Worm (Caenorhabditis elegans) whole organism, mixed stage, embryonic: ENCODE measurements around the gene gck-3.
"Not testable (repeated sequence)": the region's sequence is repeated elsewhere in the genome, so short reads cannot be mapped to it uniquely, and the experiment has no call there.

Experiments used
- M03D4.4 ChIP-seq: sonication (generic microtip); optimal IDR thresholded peaks from 2 replicates; lab custom pipeline; 2017; ENCODE audit warnings: mild to moderate bottlenecking, missing genetic modification characterization, missing compliant biosample characterization
- bed-3 ChIP-seq: fragments of 200-800 bp; sonication (Bioruptor generic); optimal IDR thresholded peaks from 3 replicates; lab custom pipeline; 2018; ENCODE audit warnings: mild to moderate bottlenecking, missing genetic modification characterization, moderate library complexity, missing compliant biosample characterization
- blmp-1 ChIP-seq: fragments of 150-350 bp; optimal IDR thresholded peaks from 2 replicates; lab custom pipeline; 2014; ENCODE audit warnings: missing biosample characterization, missing genetic modification characterization
- ceh-39 ChIP-seq: fragments of 150-350 bp; optimal IDR thresholded peaks from 2 replicates; lab custom pipeline; 2014; ENCODE audit warnings: missing biosample characterization, missing genetic modification characterization
- ceh-43 ChIP-seq: fragments of 200-800 bp; sonication (Bioruptor generic); optimal IDR thresholded peaks from 2 replicates; lab custom pipeline; 2018; ENCODE audit warnings: mild to moderate bottlenecking, missing genetic modification characterization, moderate library complexity, missing compliant biosample characterization
- ceh-83 ChIP-seq: fragments of 200-800 bp; sonication (Bioruptor generic); optimal IDR thresholded peaks from 2 replicates; lab custom pipeline; 2018; ENCODE audit warnings: mild to moderate bottlenecking, missing genetic modification characterization, missing compliant biosample characterization
- cnd-1 ChIP-seq: fragments of 200-800 bp; sonication (Bioruptor generic); optimal IDR thresholded peaks from 2 replicates; lab custom pipeline; 2018; ENCODE audit warnings: mild to moderate bottlenecking, missing genetic modification characterization, missing compliant biosample characterization
- drap-1 ChIP-seq: fragments of 200-800 bp; sonication (Bioruptor generic); optimal IDR thresholded peaks from 3 replicates; lab custom pipeline; 2018; ENCODE audit warnings: mild to moderate bottlenecking, missing genetic modification characterization, missing compliant biosample characterization
- elt-1 ChIP-seq: sonication (generic microtip); optimal IDR thresholded peaks from 2 replicates; lab custom pipeline; 2017; ENCODE audit warnings: missing genetic modification characterization, mild to moderate bottlenecking, missing compliant biosample characterization, antibody characterized with exemption, moderate library complexity, borderline replicate concordance; ENCODE audit not compliant: insufficient read depth
- elt-3 ChIP-seq: fragments of 150-350 bp; optimal IDR thresholded peaks from 2 replicates; lab custom pipeline; 2014; ENCODE audit warnings: missing biosample characterization, missing genetic modification characterization
- ham-2 ChIP-seq: fragments of 200-800 bp; sonication (Bioruptor generic); optimal IDR thresholded peaks from 2 replicates; lab custom pipeline; 2018; ENCODE audit warnings: mild to moderate bottlenecking, missing genetic modification characterization, missing compliant biosample characterization
- hlh-1 ChIP-seq: fragments of 150-350 bp; optimal IDR thresholded peaks from 2 replicates; lab custom pipeline; 2014; ENCODE audit warnings: missing biosample characterization, missing genetic modification reagents, missing genetic modification characterization
- lin-13 ChIP-seq: fragments of 150-350 bp; optimal IDR thresholded peaks from 2 replicates; lab custom pipeline; 2014; ENCODE audit warnings: missing biosample characterization, missing genetic modification characterization
- lin-32 ChIP-seq: fragments of 200-800 bp; sonication (Bioruptor generic); optimal IDR thresholded peaks from 2 replicates; lab custom pipeline; 2018; ENCODE audit warnings: mild to moderate bottlenecking, missing genetic modification characterization, missing compliant biosample characterization
- lsy-2 ChIP-seq: fragments of 150-350 bp; optimal IDR thresholded peaks from 2 replicates; lab custom pipeline; 2014; ENCODE audit warnings: missing biosample characterization, missing genetic modification characterization
- mab-5 ChIP-seq: fragments of 150-350 bp; optimal IDR thresholded peaks from 2 replicates; lab custom pipeline; 2014; ENCODE audit warnings: missing biosample characterization, missing genetic modification characterization
- mep-1 ChIP-seq: fragments of 150-350 bp; optimal IDR thresholded peaks from 2 replicates; lab custom pipeline; 2017; ENCODE audit warnings: missing biosample characterization, missing genetic modification reagents, missing genetic modification characterization, inconsistent platforms
- mls-2 ChIP-seq: sonication (generic microtip); optimal IDR thresholded peaks from 2 replicates; lab custom pipeline; 2016; ENCODE audit warnings: mild to moderate bottlenecking, missing genetic modification characterization, moderate library complexity, missing compliant biosample characterization
- nhr-12 ChIP-seq: fragments of 150-350 bp; optimal IDR thresholded peaks from 2 replicates; lab custom pipeline; 2014; ENCODE audit warnings: missing biosample characterization, missing genetic modification characterization
- nhr-2 ChIP-seq: fragments of 150-350 bp; optimal IDR thresholded peaks from 2 replicates; lab custom pipeline; 2014; ENCODE audit warnings: missing biosample characterization, missing genetic modification characterization
- nhr-237 ChIP-seq: fragments of 150-350 bp; optimal IDR thresholded peaks from 2 replicates; lab custom pipeline; 2014; ENCODE audit warnings: missing biosample characterization, missing genetic modification characterization
- nhr-28 ChIP-seq: fragments of 150-350 bp; optimal IDR thresholded peaks from 2 replicates; lab custom pipeline; 2014; ENCODE audit warnings: missing biosample characterization, missing genetic modification characterization
- pha-4 ChIP-seq: fragments of 150-350 bp; optimal IDR thresholded peaks from 2 replicates; lab custom pipeline; 2018; ENCODE audit warnings: missing biosample characterization, missing genetic modification reagents, missing genetic modification characterization
- sem-2 ChIP-seq: fragments of 200-800 bp; sonication (Bioruptor generic); optimal IDR thresholded peaks from 2 replicates; lab custom pipeline; 2018; ENCODE audit warnings: mild to moderate bottlenecking, missing genetic modification characterization, missing compliant biosample characterization
- snpc-4 ChIP-seq: fragments of 150-350 bp; optimal IDR thresholded peaks from 2 replicates; lab custom pipeline; 2014; ENCODE audit warnings: missing biosample characterization, missing genetic modification characterization
- unc-120 ChIP-seq: sonication (generic microtip); optimal IDR thresholded peaks from 2 replicates; lab custom pipeline; 2017; ENCODE audit warnings: missing genetic modification characterization, missing compliant biosample characterization; ENCODE audit not compliant: poor library complexity, severe bottlenecking
- zip-8 ChIP-seq: fragments of 150-350 bp; optimal IDR thresholded peaks from 2 replicates; lab custom pipeline; 2014; ENCODE audit warnings: missing biosample characterization, missing genetic modification characterization

Gene gck-3

DNA sequence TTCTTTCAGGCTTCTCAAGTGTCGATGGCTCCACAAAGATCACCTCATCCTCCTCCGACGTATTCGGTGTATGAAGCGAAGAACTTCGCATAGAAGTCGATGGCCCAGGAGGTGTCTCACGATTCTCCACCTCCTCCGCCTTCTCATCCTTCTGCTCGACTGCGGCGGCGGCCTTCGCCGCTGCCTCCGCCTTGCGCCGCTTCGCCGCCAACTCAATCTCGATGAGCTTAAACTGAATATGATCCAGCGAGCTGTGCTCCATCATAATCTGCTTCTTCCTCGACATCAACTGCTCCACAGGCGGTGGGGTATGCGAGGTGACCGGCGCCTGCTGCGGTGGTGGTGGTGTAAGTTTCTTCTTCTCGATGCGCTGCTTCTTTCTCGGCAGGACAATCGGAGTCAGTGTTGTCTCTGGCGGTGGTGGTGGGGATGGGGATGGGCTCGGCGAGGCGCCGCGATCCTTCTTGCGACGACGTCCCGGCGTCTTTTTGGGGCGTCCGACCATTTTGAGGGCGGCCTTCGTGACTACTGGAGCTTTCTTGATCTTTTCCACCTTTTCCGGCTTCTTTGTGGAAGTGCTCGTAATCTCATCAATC lies 22.7 kb downstream of the gck-3 start:
- TF ChIP-seq elt-3 (tag; lab: Kevin White, UChicago): no peak
- TF ChIP-seq drap-1 (GFP tag; lab: Kevin White, UChicago): peak; percentile 53
- TF ChIP-seq, all 35 proteins: peak for 1

DNA sequence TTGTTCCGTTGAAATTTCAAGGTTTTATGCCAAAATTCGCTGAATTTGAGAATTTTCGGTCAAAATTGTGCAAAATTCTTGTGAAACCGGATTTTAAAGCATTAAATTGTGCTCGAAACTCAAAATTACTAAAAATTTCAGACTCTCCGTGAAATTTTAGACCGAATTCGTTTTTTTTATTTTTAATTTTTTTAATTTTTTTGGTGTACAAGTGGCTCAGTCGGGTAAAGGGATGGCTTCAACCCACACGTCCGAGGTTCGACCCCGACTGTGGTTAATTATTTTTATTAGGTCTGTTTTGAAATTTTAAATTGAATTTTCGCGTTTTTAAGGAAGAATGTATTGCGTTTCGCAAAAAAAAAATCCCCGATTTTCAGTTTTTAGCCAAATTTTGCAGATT lies 27.7 kb downstream of the gck-3 start:
- TF ChIP-seq lin-32 (GFP tag; lab: Kevin White, UChicago): no peak
- TF ChIP-seq lin-13: no peak
- no peak for TF ChIP-seq pha-4
- TF ChIP-seq mep-1 (tag; lab: Kevin White, UChicago): no peak
- TF ChIP-seq unc-120 (tag; lab: Kevin White, UChicago): no peak
- no peak for TF ChIP-seq mls-2 (tag; lab: Kevin White, UChicago)
- TF ChIP-seq ham-2 (GFP tag; lab: Kevin White, UChicago): no peak
- no peak for TF ChIP-seq sem-2
- no peak for TF ChIP-seq lsy-2
- no peak for TF ChIP-seq cnd-1 (tag; lab: Kevin White, UChicago)
- no peak for TF ChIP-seq nhr-237
- no peak for TF ChIP-seq drap-1 (GFP tag; lab: Kevin White, UChicago)
- TF ChIP-seq nhr-12: no peak
- no peak for TF ChIP-seq ceh-83

DNA sequence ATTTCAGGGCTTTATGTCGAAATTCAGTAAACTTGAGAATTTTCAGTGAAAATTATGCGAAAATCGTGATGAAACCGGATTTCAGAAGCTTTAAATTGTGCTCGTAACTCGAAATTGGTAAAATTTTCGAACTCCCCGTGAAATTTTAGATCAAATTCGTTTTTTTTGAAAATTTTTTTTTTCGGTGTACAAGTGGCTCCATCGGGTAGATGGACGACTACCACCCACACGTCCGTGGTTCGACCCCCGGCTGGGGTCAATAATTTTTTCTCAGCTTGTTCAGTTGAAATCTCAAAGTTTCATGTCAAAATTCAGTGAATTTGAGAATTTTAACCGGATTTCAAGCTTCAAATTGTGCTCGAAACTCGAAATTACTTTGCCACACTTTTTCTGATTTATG lies 30.8 kb downstream of the gck-3 start:
- TF ChIP-seq unc-120 (tag; lab: Kevin White, UChicago): no peak
- TF ChIP-seq ceh-43 (GFP tag; lab: Kevin White, UChicago): no peak
- TF ChIP-seq blmp-1 (tag; lab: Kevin White, UChicago): no peak
- no peak for TF ChIP-seq snpc-4 (tag; lab: Kevin White, UChicago)
- no peak for TF ChIP-seq ceh-39 (tag; lab: Kevin White, UChicago)
- no peak for TF ChIP-seq ceh-83
- no peak for TF ChIP-seq elt-1
- no peak for TF ChIP-seq nhr-237
- TF ChIP-seq mls-2 (tag; lab: Kevin White, UChicago): no peak
- TF ChIP-seq ham-2 (GFP tag; lab: Kevin White, UChicago): no peak
- no peak for TF ChIP-seq hlh-1
- no peak for TF ChIP-seq nhr-2 (tag; lab: Kevin White, UChicago)
- TF ChIP-seq elt-3 (tag; lab: Kevin White, UChicago): no peak
- TF ChIP-seq, all 35 proteins: peak for 0

DNA sequence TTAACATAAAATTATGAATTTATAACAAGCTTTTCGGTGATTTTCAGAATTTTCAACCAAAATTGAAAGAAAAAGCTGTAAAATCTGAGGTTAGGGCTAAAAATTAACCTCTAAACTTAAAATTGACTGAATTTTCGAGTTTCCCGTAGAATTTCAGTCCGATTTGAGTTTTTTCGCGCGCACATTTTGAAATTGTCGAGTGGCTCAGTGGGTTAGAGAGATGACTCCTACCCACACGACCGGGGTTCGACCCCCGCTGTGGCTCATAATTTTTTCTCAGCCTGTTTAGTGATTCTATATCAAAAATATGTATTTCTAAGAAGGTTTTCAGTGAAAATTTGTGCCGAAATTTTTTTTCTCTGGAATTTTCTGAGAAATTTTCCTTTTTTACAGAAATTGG lies 34.9 kb downstream of the gck-3 start:
- TF ChIP-seq lsy-2 (no peak), M03D4.4 (tag; lab: Kevin White, UChicago) (no peak), bed-3 (GFP tag; lab: Kevin White, UChicago) (no peak), mab-5 (no peak), drap-1 (GFP tag; lab: Kevin White, UChicago) (no peak), unc-120 (tag; lab: Kevin White, UChicago) (no peak)

DNA sequence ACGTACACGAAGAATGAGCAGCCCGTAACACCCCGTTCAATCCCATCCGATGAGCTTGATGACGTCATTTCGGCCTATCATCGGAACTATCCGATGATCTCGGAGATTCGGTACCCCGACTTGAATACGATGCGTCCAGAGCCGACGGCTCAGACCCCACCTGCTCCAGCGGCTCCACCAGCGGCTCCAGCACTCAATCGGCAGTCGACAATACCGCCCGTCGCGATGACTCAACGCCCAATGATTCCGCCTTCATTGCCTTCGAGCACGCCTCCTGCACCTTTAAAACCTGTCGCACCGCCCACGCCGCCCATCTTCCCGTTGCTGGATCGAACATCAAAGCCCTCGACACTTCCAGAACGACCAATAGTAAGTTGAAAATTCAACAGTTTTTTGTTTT lies 38.5 kb downstream of the gck-3 start:
- TF ChIP-seq elt-3 (tag; lab: Kevin White, UChicago) (no peak), zip-8 (peak; percentile 30)

DNA sequence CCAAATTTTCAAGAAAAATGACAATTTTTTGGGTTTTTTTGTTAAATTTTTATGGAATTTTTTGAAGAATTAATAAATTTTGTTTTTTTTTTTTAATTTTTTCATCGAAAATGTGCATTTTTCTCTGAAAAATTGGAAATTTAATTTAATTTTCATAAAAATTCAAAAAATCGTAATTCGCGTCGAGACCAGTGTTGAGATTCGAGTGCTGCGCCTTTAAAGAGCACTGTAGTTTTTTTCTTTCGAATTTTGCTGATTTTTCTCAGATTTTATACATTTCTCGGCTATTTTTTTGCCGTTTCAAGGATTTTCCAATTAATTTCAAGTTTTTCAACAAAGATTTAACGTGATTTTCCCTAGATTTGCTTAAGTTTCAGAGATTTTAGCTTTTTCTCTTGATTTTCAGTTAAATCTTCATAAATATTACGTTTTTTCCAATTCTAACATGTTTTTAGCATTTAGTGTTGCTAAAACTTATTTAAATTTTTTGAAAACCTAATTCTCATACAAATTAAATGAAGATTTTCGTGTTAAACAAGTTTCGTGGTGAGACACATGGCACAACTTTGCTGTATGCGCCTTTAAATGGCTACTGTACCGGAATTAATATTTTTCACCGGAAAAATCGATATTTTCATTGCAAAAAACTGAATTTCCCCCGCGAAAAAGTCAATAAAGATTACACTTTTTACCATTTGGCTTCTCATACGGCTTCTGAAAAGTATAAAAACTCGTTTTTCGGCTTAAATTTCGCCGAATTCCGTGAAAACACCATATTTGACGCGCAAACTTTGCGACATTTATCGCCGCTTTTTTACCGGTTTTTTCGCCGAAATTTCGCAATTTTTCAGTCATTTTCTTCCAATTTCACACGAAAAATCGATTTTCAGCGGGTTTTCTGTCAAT lies 42.3 kb downstream of the gck-3 start, which contains the start of gene usp-50:
Gene usp-50 (plus strand): TSS at position 822 of the 906 bp plus-strand sequence.
- not testable (repeated sequence) for TF ChIP-seq cnd-1 (tag; lab: Kevin White, UChicago); nhr-28 (tag; lab: Kevin White, UChicago); zip-8
